Fruit fly (Drosophila melanogaster) whole organism, embryonic: ENCODE results near the gene Inx7.

ENCODE experiments used
- Atf3 ChIP-seq: fragments of 200-800 bp; sonication (Bioruptor generic); optimal IDR thresholded peaks from 3 replicates; lab custom pipeline; 2016; ENCODE audit warnings: missing biosample characterization, missing genetic modification characterization
- Awh ChIP-seq: fragments of 200-800 bp; sonication (Bioruptor generic); IDR thresholded peaks from 2 replicates; pipeline ENCODE4, ENCODE4 v1.3.6; 2022; ENCODE audit warnings: missing biosample characterization, missing genetic modification characterization
- BEAF-32 ChIP-seq: fragments of 200-800 bp; sonication (Bioruptor generic); optimal IDR thresholded peaks from 3 replicates; lab custom pipeline; 2017; ENCODE audit warnings: missing biosample characterization, missing genetic modification characterization, mild to moderate bottlenecking, moderate library complexity, missing genetic modification reagents
- C15 ChIP-seq: fragments of 200-800 bp; sonication (Bioruptor generic); IDR thresholded peaks from 3 replicates; pipeline ENCODE4 v1.3.6; 2022; ENCODE audit warnings: missing biosample characterization, missing genetic modification characterization
- CG10565 ChIP-seq: fragments of 200-800 bp; sonication (Bioruptor generic); optimal IDR thresholded peaks from 3 replicates; lab custom pipeline; 2016; ENCODE audit warnings: missing biosample characterization, mild to moderate bottlenecking, missing genetic modification characterization
- CG11085 ChIP-seq: fragments of 200-800 bp; sonication (Bioruptor generic); IDR thresholded peaks from 2 replicates; pipeline ENCODE4 v1.3.6; 2022; ENCODE audit warnings: missing biosample characterization, missing genetic modification characterization
- CG11504 ChIP-seq: fragments of 200-800 bp; sonication (Bioruptor generic); optimal IDR thresholded peaks from 3 replicates; lab custom pipeline; 2019; ENCODE audit warnings: missing biosample characterization, mild to moderate bottlenecking, missing genetic modification characterization, moderate library complexity
- CG11560 ChIP-seq: fragments of 200-800 bp; sonication (Bioruptor generic); IDR thresholded peaks from 3 replicates; pipeline ENCODE4 v1.3.6; 2022; ENCODE audit warnings: missing biosample characterization, missing genetic modification characterization
- CG12659 ChIP-seq: fragments of 200-800 bp; sonication (Bioruptor generic); optimal IDR thresholded peaks from 3 replicates; lab custom pipeline; 2017; ENCODE audit warnings: mild to moderate bottlenecking, missing biosample characterization, missing genetic modification reagents, missing genetic modification characterization
- CG14965 ChIP-seq: fragments of 200-800 bp; sonication (Bioruptor generic); optimal IDR thresholded peaks from 2 replicates; lab custom pipeline; 2016; ENCODE audit warnings: missing biosample characterization, missing genetic modification characterization, borderline replicate concordance
- CG15073 ChIP-seq: fragments of 200-800 bp; sonication (Bioruptor generic); optimal IDR thresholded peaks from 2 replicates; lab custom pipeline; 2016; ENCODE audit warnings: missing biosample characterization, missing genetic modification characterization
- CG17361 ChIP-seq: fragments of 200-800 bp; sonication (Bioruptor generic); IDR thresholded peaks from 3 replicates; pipeline ENCODE4 v1.3.6; 2022; ENCODE audit warnings: missing biosample characterization, missing genetic modification characterization
- CG17802 ChIP-seq: fragments of 200-800 bp; sonication (Bioruptor generic); optimal IDR thresholded peaks from 2 replicates; lab custom pipeline; 2018; ENCODE audit warnings: missing biosample characterization, mild to moderate bottlenecking, missing genetic modification characterization, moderate library complexity
- CG2116 ChIP-seq: fragments of 200-800 bp; sonication (Bioruptor generic); optimal IDR thresholded peaks from 3 replicates; lab custom pipeline; 2018; ENCODE audit warnings: missing biosample characterization, mild to moderate bottlenecking, missing genetic modification characterization
- CG2120 ChIP-seq: fragments of 200-800 bp; sonication (Bioruptor generic); optimal IDR thresholded peaks from 3 replicates; lab custom pipeline; 2016; ENCODE audit warnings: missing biosample characterization, missing genetic modification characterization
- CG3163 ChIP-seq: fragments of 200-800 bp; sonication (Bioruptor generic); optimal IDR thresholded peaks from 3 replicates; lab custom pipeline; 2016; ENCODE audit warnings: missing biosample characterization, missing genetic modification characterization
- CG32532 ChIP-seq: fragments of 200-800 bp; sonication (Bioruptor generic); IDR thresholded peaks from 2 replicates; pipeline ENCODE4 v1.3.6; 2022; ENCODE audit warnings: missing biosample characterization, missing genetic modification characterization
- CG3281 ChIP-seq: fragments of 200-800 bp; sonication (Bioruptor generic); optimal IDR thresholded peaks from 3 replicates; lab custom pipeline; 2017; ENCODE audit warnings: missing biosample characterization, mild to moderate bottlenecking, missing genetic modification characterization
- CG3847 ChIP-seq: fragments of 200-800 bp; sonication (Bioruptor generic); IDR thresholded peaks from 2 replicates; pipeline ENCODE4 v1.3.6; 2022; ENCODE audit warnings: missing biosample characterization, missing genetic modification characterization
- CG4424 ChIP-seq: fragments of 200-800 bp; sonication (Bioruptor generic); optimal IDR thresholded peaks from 3 replicates; lab custom pipeline; 2016; ENCODE audit warnings: missing biosample characterization, missing genetic modification characterization
- CG4707 ChIP-seq: fragments of 200-800 bp; sonication (Bioruptor generic); optimal IDR thresholded peaks from 2 replicates; lab custom pipeline; 2018; ENCODE audit warnings: missing biosample characterization, mild to moderate bottlenecking, missing genetic modification characterization, moderate library complexity
- CG7556 ChIP-seq: fragments of 200-800 bp; sonication (Bioruptor generic); optimal IDR thresholded peaks from 2 replicates; lab custom pipeline; 2017; ENCODE audit warnings: missing biosample characterization, mild to moderate bottlenecking, missing genetic modification characterization
- CG8765 ChIP-seq: fragments of 200-800 bp; sonication (Bioruptor generic); IDR thresholded peaks from 2 replicates; pipeline ENCODE4 v1.3.6; 2022; ENCODE audit warnings: missing biosample characterization, missing genetic modification characterization
- Chrac-16 ChIP-seq: fragments of 200-800 bp; sonication (Bioruptor generic); optimal IDR thresholded peaks from 3 replicates; lab custom pipeline; 2016; ENCODE audit warnings: missing biosample characterization, missing genetic modification characterization
- Drgx ChIP-seq: fragments of 200-800 bp; sonication (Bioruptor generic); IDR thresholded peaks from 2 replicates; pipeline ENCODE4 v1.3.6; 2022; ENCODE audit warnings: missing biosample characterization, missing genetic modification characterization
- Eip74EF ChIP-seq, 2 experiments: fragments of 200-800 bp in 1 of 2; fragments of >200 bp in 1 of 2; sonication (Bioruptor generic) in 1 of 2; optimal IDR thresholded peaks; 2 replicates each; lab custom pipeline; 2017 to 2019; ENCODE audit warnings: missing biosample characterization in 2 of 2, missing genetic modification characterization in 2 of 2, mild to moderate bottlenecking in 1 of 2, moderate library complexity in 1 of 2
- HLH54F ChIP-seq: fragments of 200-800 bp; sonication (Bioruptor generic); optimal IDR thresholded peaks from 3 replicates; lab custom pipeline; 2016; ENCODE audit warnings: missing biosample characterization, missing genetic modification characterization
- Hmx ChIP-seq: fragments of 200-800 bp; sonication (Bioruptor generic); optimal IDR thresholded peaks from 2 replicates; lab custom pipeline; 2016; ENCODE audit warnings: missing biosample characterization, missing genetic modification characterization
- NC2β ChIP-seq: fragments of 200-800 bp; sonication (Bioruptor generic); optimal IDR thresholded peaks from 2 replicates; lab custom pipeline; 2016; ENCODE audit warnings: missing biosample characterization, missing genetic modification characterization
- Sox100B ChIP-seq: fragments of 200-800 bp; sonication (Bioruptor generic); optimal IDR thresholded peaks from 3 replicates; lab custom pipeline; 2018; ENCODE audit warnings: missing biosample characterization, mild to moderate bottlenecking, missing genetic modification characterization
- Sox102F ChIP-seq: fragments of 200-800 bp; sonication (Bioruptor generic); optimal IDR thresholded peaks from 2 replicates; lab custom pipeline; 2018; ENCODE audit warnings: missing biosample characterization, mild to moderate bottlenecking, missing genetic modification characterization, moderate library complexity
- ab ChIP-seq: fragments of 200-800 bp; sonication (Bioruptor generic); optimal IDR thresholded peaks from 2 replicates; lab custom pipeline; 2016; ENCODE audit warnings: missing biosample characterization, missing genetic modification characterization
- abd-A ChIP-seq: fragments of 200-800 bp; sonication (Bioruptor generic); optimal IDR thresholded peaks from 3 replicates; lab custom pipeline; 2019; ENCODE audit warnings: missing biosample characterization, mild to moderate bottlenecking, missing genetic modification characterization, moderate library complexity
- dm ChIP-seq: fragments of 200-800 bp; sonication (Bioruptor generic); optimal IDR thresholded peaks from 3 replicates; lab custom pipeline; 2016; ENCODE audit warnings: missing biosample characterization, missing genetic modification characterization
- eve ChIP-seq, 2 experiments: fragments of >200 bp; optimal IDR thresholded peaks; 2 replicates each; lab custom pipeline; 2017; ENCODE audit warnings: missing biosample characterization in 2 of 2, missing genetic modification characterization in 2 of 2
- fd64A ChIP-seq: fragments of 200-800 bp; sonication (Bioruptor generic); optimal IDR thresholded peaks from 3 replicates; lab custom pipeline; 2018; ENCODE audit warnings: missing biosample characterization, mild to moderate bottlenecking, missing genetic modification characterization
- grn ChIP-seq: fragments of 200-800 bp; sonication (Bioruptor generic); optimal IDR thresholded peaks from 3 replicates; lab custom pipeline; 2017; ENCODE audit warnings: missing biosample characterization, missing genetic modification characterization
- gsb-n ChIP-seq: fragments of 200-800 bp; sonication (Bioruptor generic); optimal IDR thresholded peaks from 3 replicates; lab custom pipeline; 2018; ENCODE audit warnings: missing biosample characterization, mild to moderate bottlenecking, missing genetic modification characterization
- hbn ChIP-seq: fragments of 200-800 bp; sonication (Bioruptor generic); IDR thresholded peaks from 2 replicates; pipeline ENCODE4 v1.3.6; 2022; ENCODE audit warnings: missing biosample characterization, missing genetic modification characterization; ENCODE audit not compliant: partially characterized antibody
- jumu ChIP-seq: fragments of 200-800 bp; sonication (Bioruptor generic); optimal IDR thresholded peaks from 3 replicates; lab custom pipeline; 2016; ENCODE audit warnings: missing biosample characterization, missing genetic modification characterization
- kah ChIP-seq: fragments of 200-800 bp; sonication (Bioruptor generic); optimal IDR thresholded peaks from 2 replicates; lab custom pipeline; 2018; ENCODE audit warnings: missing biosample characterization, mild to moderate bottlenecking, missing genetic modification characterization
- pan ChIP-seq, 4 experiments: fragments of >200 bp in 3 of 4; fragments of 200-800 bp in 1 of 4; sonication (Bioruptor generic) in 1 of 4; optimal IDR thresholded peaks in 3 of 4; IDR thresholded peaks in 1 of 4; 2 replicates each; pipeline versions ENCODE4 v1.3.6 to Lab custom; 2017 to 2022; ENCODE audit warnings: missing biosample characterization in 2 of 4, missing genetic modification characterization in 2 of 4, mixed read lengths in 1 of 4
- rib ChIP-seq: fragments of 200-800 bp; sonication (Bioruptor generic); IDR thresholded peaks from 2 replicates; pipeline ENCODE4 v1.3.6; 2022; ENCODE audit warnings: missing biosample characterization, missing genetic modification characterization
- salm ChIP-seq: fragments of 200-800 bp; sonication (Bioruptor generic); optimal IDR thresholded peaks from 2 replicates; lab custom pipeline; 2018; ENCODE audit warnings: missing biosample characterization, mild to moderate bottlenecking, missing genetic modification characterization
- sens-2 ChIP-seq: fragments of 200-800 bp; sonication (Bioruptor generic); IDR thresholded peaks from 2 replicates; pipeline ENCODE4 v1.3.6; 2022; ENCODE audit warnings: missing biosample characterization, missing genetic modification characterization
- sim ChIP-seq: fragments of 200-800 bp; sonication (Bioruptor generic); IDR thresholded peaks from 2 replicates; pipeline ENCODE4 v1.3.6; 2022; ENCODE audit warnings: missing biosample characterization, missing genetic modification characterization
- slbo ChIP-seq: fragments of 200-800 bp; sonication (Bioruptor generic); IDR thresholded peaks from 2 replicates; pipeline ENCODE4 v1.3.6; 2022; ENCODE audit warnings: missing biosample characterization, missing genetic modification characterization
- sna ChIP-seq: fragments of 200-800 bp; sonication (Bioruptor generic); IDR thresholded peaks from 2 replicates; pipeline ENCODE4 v1.3.6; 2022; ENCODE audit warnings: missing biosample characterization, missing genetic modification characterization; ENCODE audit not compliant: partially characterized antibody
- stwl ChIP-seq: fragments of 200-800 bp; sonication (Bioruptor generic); optimal IDR thresholded peaks from 3 replicates; lab custom pipeline; 2018; ENCODE audit warnings: missing biosample characterization, mild to moderate bottlenecking, missing genetic modification characterization, moderate library complexity
- tx ChIP-seq: fragments of 200-800 bp; sonication (Bioruptor generic); optimal IDR thresholded peaks from 2 replicates; lab custom pipeline; 2016; ENCODE audit warnings: missing biosample characterization, missing genetic modification characterization

Gene Inx7

dm6 chrX:7014931-7015428, 21.6 kb upstream of the Inx7 start (continued):
- no peak for TF ChIP-seq C15
- TF ChIP-seq kah (GFP tag; lab: Kevin White, UChicago), result no peak
- TF ChIP-seq Hmx, result no peak
- TF ChIP-seq CG4707 (GFP tag; lab: Kevin White, UChicago), result peak; percentile 17
- peak; percentile 46; the same call in 1 of the 2 replicates for TF ChIP-seq CG11085 (GFP tag; lab: Robert Waterston, UW)
- TF ChIP-seq sens-2 (GFP tag; lab: Robert Waterston, UW), result peak; percentile 44; the same call in 1 of the 2 replicates
- no peak for TF ChIP-seq CG10565 (GFP tag; lab: Kevin White, UChicago)
- TF ChIP-seq CG3847 (GFP tag; lab: Robert Waterston, UW), result peak; percentile 44
- peak in 1 of 2 experiments; percentile 50 for TF ChIP-seq Eip74EF (GFP tag; optimal IDR thresholded peaks at IDR 0.05; lab: Kevin White, UChicago)
- peak; percentile 58 for TF ChIP-seq stwl
- peak; percentile 73 for TF ChIP-seq BEAF-32 (GFP tag; lab: Kevin White, UChicago)
- peak; percentile 40 for TF ChIP-seq Drgx (GFP tag; lab: Robert Waterston, UW)
- peak; percentile 14 for TF ChIP-seq Sox100B
- TF ChIP-seq rib (GFP tag; lab: Robert Waterston, UW), result peak; percentile 52; the same call in 1 of the 2 replicates
- no peak for TF ChIP-seq CG8765
- TF ChIP-seq jumu (GFP tag; lab: Kevin White, UChicago), result peak; percentile 40
- peak; percentile 70 for TF ChIP-seq CG12659
- no peak for TF ChIP-seq Atf3 (GFP tag; lab: Kevin White, UChicago)
- peak; percentile 57 for TF ChIP-seq hbn (GFP tag; lab: Robert Waterston, UW)
- no peak for TF ChIP-seq abd-A (tag; lab: Kevin White, UChicago)
- TF ChIP-seq CG17361 (GFP tag; lab: Robert Waterston, UW), result 0 out of 3 replicates have a peak, but pooled peaks have one; percentile 42
- TF ChIP-seq eve (GFP tag; optimal IDR thresholded peaks at IDR 0.05; lab: Kevin White, UChicago), result no peak
- TF ChIP-seq CG3281 (GFP tag; lab: Kevin White, UChicago), result peak; percentile 25
- no peak for TF ChIP-seq dm (GFP tag; lab: Kevin White, UChicago)
- TF ChIP-seq CG11560 (tag; lab: Robert Waterston, UW), result peak; percentile 91
- TF ChIP-seq CG14965 (GFP tag; lab: Kevin White, UChicago), result no peak
- peak; percentile 68 for TF ChIP-seq CG2120 (GFP tag; lab: Kevin White, UChicago)
- peak; percentile 8 for TF ChIP-seq salm
- TF ChIP-seq CG17802 (tag; lab: Kevin White, UChicago), result no peak
- no peak for TF ChIP-seq fd64A (GFP tag; lab: Kevin White, UChicago)
- no peak for TF ChIP-seq ab (GFP tag; lab: Kevin White, UChicago)
- TF ChIP-seq Awh (GFP tag; lab: Robert Waterston, UW), result no peak
- TF ChIP-seq sim, result no peak
- peak; percentile 27 for TF ChIP-seq Chrac-16 (GFP tag; lab: Kevin White, UChicago)
- peak; percentile 22 for TF ChIP-seq CG3163 (GFP tag; lab: Kevin White, UChicago)
- peak; percentile 65 for TF ChIP-seq slbo (GFP tag; lab: Robert Waterston, UW)
- TF ChIP-seq NC2β (GFP tag; lab: Kevin White, UChicago), result peak; percentile 10
- peak; percentile 44 for TF ChIP-seq HLH54F (GFP tag; lab: Kevin White, UChicago)
- peak; percentile 37 for TF ChIP-seq CG7556 (GFP tag; lab: Kevin White, UChicago)
- TF ChIP-seq CG11504 (tag; lab: Kevin White, UChicago), result peak; percentile 61
- peak; percentile 36 for TF ChIP-seq CG2116
- TF ChIP-seq CG15073, result no peak
- peak; percentile 12 for TF ChIP-seq gsb-n (tag; lab: Kevin White, UChicago)
- TF ChIP-seq grn (GFP tag; lab: Kevin White, UChicago), result no peak
- TF ChIP-seq CG32532 (GFP tag; lab: Robert Waterston, UW), result peak; percentile 77
- TF ChIP-seq pan (optimal IDR thresholded peaks at IDR 0.05; lab: Kevin White, UChicago), result peak in 1 of 2 experiments; percentile 3
- peak in 1 of 2 experiments; percentile 60 for TF ChIP-seq pan (GFP tag; optimal IDR thresholded peaks at IDR 0.05 in 1 of 2, IDR thresholded peaks at IDR 0.05 in 1 of 2)
- TF ChIP-seq CG4424, result peak; percentile 20
- TF ChIP-seq sna (GFP tag; lab: Robert Waterston, UW), result peak; percentile 45; the same call in 1 of the 2 replicates
- peak; percentile 36 for TF ChIP-seq Sox102F
- peak; percentile 27 for TF ChIP-seq tx (GFP tag; lab: Kevin White, UChicago)
